Worm (Caenorhabditis elegans) whole organism, young adult: Measurements from ENCODE around the gene K07F5.7.
A peak's percentile ranks its signal among the peaks of the same experiment; 100 is the strongest.

ENCODE experiments used
- B0261.1 ChIP-seq: sonication (generic microtip); optimal IDR thresholded peaks from 2 replicates; lab custom pipeline; 2016; ENCODE audit warnings: mild to moderate bottlenecking, missing genetic modification characterization, moderate library complexity, missing compliant biosample characterization
- C06A6.2 ChIP-seq: fragments of 200-800 bp; sonication (Bioruptor generic); conservative IDR thresholded peaks from 2 replicates; pipeline ENCODE4 v1.3.6; 2022; ENCODE audit warnings: missing genetic modification characterization, missing compliant biosample characterization
- C17E4.6 ChIP-seq: fragments of 200-800 bp; sonication (Bioruptor generic); IDR thresholded peaks from 2 replicates; pipeline ENCODE4 v1.3.6; 2022; ENCODE audit warnings: missing genetic modification reagents, missing genetic modification characterization, missing compliant biosample characterization
- F22D6.2 ChIP-seq: sonication (generic microtip); optimal IDR thresholded peaks from 2 replicates; lab custom pipeline; 2016; ENCODE audit warnings: mild to moderate bottlenecking, missing genetic modification characterization, missing compliant biosample characterization
- F23B12.7 ChIP-seq: sonication (generic microtip); optimal IDR thresholded peaks from 2 replicates; lab custom pipeline; 2017; ENCODE audit warnings: missing genetic modification characterization, mild to moderate bottlenecking, missing compliant biosample characterization, antibody characterized with exemption, moderate library complexity; ENCODE audit not compliant: insufficient read depth
- F37B4.10 ChIP-seq: fragments of 200-800 bp; sonication (Bioruptor generic); IDR thresholded peaks from 2 replicates; pipeline ENCODE4 v1.3.6; 2022; ENCODE audit warnings: missing genetic modification characterization, missing compliant biosample characterization
- F55B11.4 ChIP-seq: sonication (generic microtip); optimal IDR thresholded peaks from 2 replicates; lab custom pipeline; 2016; ENCODE audit warnings: missing compliant biosample characterization, missing genetic modification characterization, borderline replicate concordance; ENCODE audit not compliant: insufficient read depth
- K11D2.4 ChIP-seq: fragments of 200-800 bp; sonication (Bioruptor generic); IDR thresholded peaks from 2 replicates; pipeline ENCODE4 v1.3.6; 2022; ENCODE audit warnings: missing genetic modification reagents, missing genetic modification characterization, missing compliant biosample characterization
- Y53G8AR.9 ChIP-seq: fragments of 200-800 bp; sonication (Bioruptor generic); conservative IDR thresholded peaks from 2 replicates; pipeline ENCODE4 v1.3.6; 2022; ENCODE audit warnings: missing genetic modification reagents, missing genetic modification characterization, missing compliant biosample characterization
- athp-1 ChIP-seq: sonication (generic microtip); optimal IDR thresholded peaks from 2 replicates; lab custom pipeline; 2017; ENCODE audit warnings: mild to moderate bottlenecking, missing genetic modification characterization, missing compliant biosample characterization
- attf-5 ChIP-seq: fragments of 200-800 bp; sonication (Bioruptor generic); optimal IDR thresholded peaks from 2 replicates; lab custom pipeline; 2018; ENCODE audit warnings: mild to moderate bottlenecking, missing genetic modification characterization, missing compliant biosample characterization
- bed-2 ChIP-seq: fragments of 200-800 bp; sonication (Bioruptor generic); IDR thresholded peaks from 2 replicates; pipeline ENCODE4 v1.3.6; 2022; ENCODE audit warnings: missing genetic modification reagents, missing genetic modification characterization, missing compliant biosample characterization
- cebp-2 ChIP-seq: fragments of 200-800 bp; sonication (Bioruptor generic); IDR thresholded peaks from 2 replicates; pipeline ENCODE4 v1.3.6; 2022; ENCODE audit warnings: missing genetic modification characterization, missing compliant biosample characterization
- ceh-27 ChIP-seq: fragments of 200-800 bp; sonication (Bioruptor generic); optimal IDR thresholded peaks from 2 replicates; lab custom pipeline; 2018; ENCODE audit warnings: mild to moderate bottlenecking, missing genetic modification characterization, moderate library complexity, missing compliant biosample characterization
- ceh-40 ChIP-seq: fragments of 200-800 bp; sonication (Bioruptor generic); IDR thresholded peaks from 2 replicates; pipeline ENCODE4 v1.3.6; 2022; ENCODE audit warnings: missing genetic modification characterization, missing compliant biosample characterization
- die-1 ChIP-seq: sonication (generic microtip); optimal IDR thresholded peaks from 2 replicates; lab custom pipeline; 2016; ENCODE audit warnings: missing genotype, mild to moderate bottlenecking, missing genetic modification characterization, missing compliant biosample characterization
- efl-1 ChIP-seq: fragments of 150-350 bp; optimal IDR thresholded peaks from 2 replicates; lab custom pipeline; 2014; ENCODE audit warnings: missing biosample characterization, missing genetic modification reagents, missing genetic modification characterization
- egl-44 ChIP-seq: fragments of 200-800 bp; sonication (Bioruptor generic); IDR thresholded peaks from 2 replicates; pipeline ENCODE4 v1.3.6; 2022; ENCODE audit warnings: missing genetic modification reagents, missing genetic modification characterization, missing compliant biosample characterization
- ekl-4 ChIP-seq: fragments of 200-800 bp; sonication (Bioruptor generic); IDR thresholded peaks from 2 replicates; pipeline ENCODE4 v1.3.6; 2022; ENCODE audit warnings: missing genetic modification reagents, missing genetic modification characterization, missing compliant biosample characterization
- fkh-3 ChIP-seq: sonication (generic microtip); optimal IDR thresholded peaks from 2 replicates; lab custom pipeline; 2016; ENCODE audit warnings: mild to moderate bottlenecking, missing genetic modification characterization, missing compliant biosample characterization
- hmg-20 ChIP-seq: fragments of 200-800 bp; sonication (Bioruptor generic); IDR thresholded peaks from 2 replicates; pipeline ENCODE4 v1.3.6; 2022; ENCODE audit warnings: missing genetic modification reagents, missing genetic modification characterization, missing compliant biosample characterization
- let-607 ChIP-seq, 2 experiments: fragments of 200-800 bp in 1 of 2; sonication (Bioruptor generic) in 1 of 2; sonication (generic microtip) in 1 of 2; optimal IDR thresholded peaks; 2 replicates each; lab custom pipeline; 2016 to 2018; ENCODE audit warnings: mild to moderate bottlenecking in 2 of 2, missing compliant biosample characterization in 2 of 2, missing genetic modification characterization in 2 of 2, moderate library complexity in 2 of 2, missing genotype in 1 of 2
- lin-35 ChIP-seq, 3 experiments: fragments of 150-350 bp in 2 of 3; sonication (generic microtip) in 1 of 3; optimal IDR thresholded peaks; 2 replicates each; lab custom pipeline; 2014 to 2018; ENCODE audit warnings: missing biosample characterization in 3 of 3, missing genetic modification characterization in 3 of 3, missing genetic modification reagents in 3 of 3
- madf-6 ChIP-seq: fragments of 200-800 bp; sonication (Bioruptor generic); IDR thresholded peaks from 2 replicates; pipeline ENCODE4 v1.3.6; 2022; ENCODE audit warnings: missing genetic modification reagents, missing genetic modification characterization, missing compliant biosample characterization
- mcd-1 ChIP-seq: fragments of 200-800 bp; sonication (Bioruptor generic); IDR thresholded peaks from 2 replicates; pipeline ENCODE4 v1.3.6; 2022; ENCODE audit warnings: missing genetic modification reagents, missing genetic modification characterization, missing compliant biosample characterization
- nfya-2 ChIP-seq: fragments of 200-800 bp; sonication (Bioruptor generic); IDR thresholded peaks from 2 replicates; pipeline ENCODE4 v1.3.6; 2022; ENCODE audit warnings: missing genetic modification reagents, missing genetic modification characterization, missing compliant biosample characterization
- nhr-27 ChIP-seq: fragments of 200-800 bp; sonication (Bioruptor generic); optimal IDR thresholded peaks from 2 replicates; lab custom pipeline; 2018; ENCODE audit warnings: mild to moderate bottlenecking, missing genetic modification characterization, moderate library complexity, missing compliant biosample characterization
- nhr-80 ChIP-seq: sonication (generic microtip); optimal IDR thresholded peaks from 2 replicates; lab custom pipeline; 2016; ENCODE audit warnings: missing genetic modification characterization, missing compliant biosample characterization
- sea-2 ChIP-seq: fragments of 200-800 bp; sonication (Bioruptor generic); IDR thresholded peaks from 2 replicates; pipeline ENCODE4 v1.3.6; 2022; ENCODE audit warnings: missing genetic modification characterization, missing compliant biosample characterization
- tlf-1 ChIP-seq: fragments of 200-800 bp; sonication (Bioruptor generic); optimal IDR thresholded peaks from 2 replicates; lab custom pipeline; 2018; ENCODE audit warnings: mild to moderate bottlenecking, missing genetic modification characterization, missing compliant biosample characterization
- xnd-1 ChIP-seq: sonication (generic microtip); optimal IDR thresholded peaks from 2 replicates; lab custom pipeline; 2016; ENCODE audit warnings: missing genotype, missing genetic modification reagents, missing genetic modification characterization, missing compliant biosample characterization
- ztf-25 ChIP-seq: fragments of 200-800 bp; sonication (Bioruptor generic); IDR thresholded peaks from 2 replicates; pipeline ENCODE4 v1.3.6; 2022; ENCODE audit warnings: missing genetic modification reagents, missing genetic modification characterization, missing compliant biosample characterization
- ztf-26 ChIP-seq: sonication (generic microtip); optimal IDR thresholded peaks from 2 replicates; lab custom pipeline; 2017; ENCODE audit warnings: missing genetic modification characterization, missing compliant biosample characterization
- ztf-28 ChIP-seq: fragments of 200-800 bp; sonication (Bioruptor generic); IDR thresholded peaks from 2 replicates; pipeline ENCODE4 v1.3.6; 2022; ENCODE audit warnings: missing genetic modification reagents, missing genetic modification characterization, missing compliant biosample characterization
- ztf-3 ChIP-seq: fragments of 200-800 bp; sonication (Bioruptor generic); optimal IDR thresholded peaks from 2 replicates; lab custom pipeline; 2018; ENCODE audit warnings: mild to moderate bottlenecking, missing genetic modification characterization, missing compliant biosample characterization
- ztf-6 ChIP-seq: fragments of 200-800 bp; sonication (Bioruptor generic); IDR thresholded peaks from 2 replicates; pipeline ENCODE4 v1.3.6; 2022; ENCODE audit warnings: missing genetic modification reagents, missing genetic modification characterization, missing compliant biosample characterization

The K07F5.7 gene

ce11 chrIV:9867915-9868314 is 19.9 kb upstream of the K07F5.7 start (continued):
- TF ChIP-seq athp-1 (tag; lab: Kevin White, UChicago) (no peak), ztf-6 (GFP tag; lab: Robert Waterston, UW) (no peak), ztf-26 (peak; percentile 84), F55B11.4 (tag; lab: Kevin White, UChicago) (no peak), ceh-27 (GFP tag; lab: Kevin White, UChicago) (peak; percentile 6), lin-35 (GFP tag; optimal IDR thresholded peaks at IDR 0.05; lab: Kevin White, UChicago) (no peak), ekl-4 (GFP tag; lab: Robert Waterston, UW) (no peak), B0261.1 (tag; lab: Kevin White, UChicago) (no peak), fkh-3 (tag; lab: Kevin White, UChicago) (no peak), madf-6 (GFP tag; lab: Robert Waterston, UW) (no peak), C06A6.2 (0 out of 2 replicates have a peak, but pooled peaks have one; percentile 19)
- TF ChIP-seq, all 124 proteins: peak for 15

- no peak for TF ChIP-seq hmg-20 (GFP tag; lab: Robert Waterston, UW)
- TF ChIP-seq ztf-28 (GFP tag; lab: Robert Waterston, UW): no peak
Observed at ce11 chrIV:9866865-9867264, 18.9 kb upstream of the K07F5.7 start.

ce11 chrIV:9864778-9865177 is 16.8 kb upstream of the K07F5.7 start, which contains the start of the genes K07F5.15 and K07F5.22:
Gene K07F5.15 (plus strand): TSS chrIV:9865078.
Gene K07F5.22 (plus strand): TSS chrIV:9865078.
- TF ChIP-seq ztf-25 (GFP tag; lab: Robert Waterston, UW) (no peak), xnd-1 (tag; lab: Kevin White, UChicago) (no peak), let-607 (tag; optimal IDR thresholded peaks at IDR 0.05; lab: Kevin White, UChicago) (no peak), nfya-2 (GFP tag; lab: Robert Waterston, UW) (no peak), ztf-3 (GFP tag; lab: Kevin White, UChicago) (no peak), nhr-27 (tag; lab: Kevin White, UChicago) (no peak), F22D6.2 (tag; lab: Kevin White, UChicago) (no peak), nhr-80 (tag; lab: Kevin White, UChicago) (no peak), C17E4.6 (no peak), tlf-1 (GFP tag; lab: Kevin White, UChicago) (no peak), egl-44 (GFP tag; lab: Robert Waterston, UW) (no peak), cebp-2 (no peak), bed-2 (GFP tag; lab: Robert Waterston, UW) (no peak), die-1 (no peak)

ce11 chrIV:9863817-9864216 is 15.8 kb upstream of the K07F5.7 start, which contains the start of gene K07F5.16:
Gene K07F5.16 (plus strand): TSS chrIV:9864117.
- TF ChIP-seq F22D6.2 (tag; lab: Kevin White, UChicago) (no peak), ztf-28 (GFP tag; lab: Robert Waterston, UW) (no peak), egl-44 (GFP tag; lab: Robert Waterston, UW) (no peak), mcd-1 (GFP tag; lab: Robert Waterston, UW) (no peak), efl-1 (no peak), Y53G8AR.9 (GFP tag; lab: Robert Waterston, UW) (no peak), K11D2.4 (no peak), sea-2 (no peak), ztf-26 (no peak), ceh-40 (GFP tag; lab: Robert Waterston, UW) (no peak), F23B12.7 (tag; lab: Kevin White, UChicago) (no peak), cebp-2 (no peak), attf-5 (GFP tag; lab: Kevin White, UChicago) (no peak), F37B4.10 (GFP tag; lab: Robert Waterston, UW) (no peak)
